Worm (Caenorhabditis elegans) whole organism, midembryonic: ENCODE data around the gene Y25C1A.7.

ENCODE experiments used
- T22C8.4 ChIP-seq: fragments of 200-800 bp; sonication (Bioruptor generic); IDR thresholded peaks from 2 replicates; pipeline ENCODE4 v1.3.6; 2022; ENCODE audit warnings: missing genetic modification characterization, missing compliant biosample characterization
- cog-1 ChIP-seq: sonication (generic microtip); optimal IDR thresholded peaks from 2 replicates; lab custom pipeline; 2016; ENCODE audit warnings: missing genetic modification characterization, missing compliant biosample characterization
- flt-1 ChIP-seq: fragments of 200-800 bp; sonication (Bioruptor generic); IDR thresholded peaks from 2 replicates; pipeline ENCODE4 v1.3.6; 2022; ENCODE audit warnings: missing genetic modification characterization, missing compliant biosample characterization
- klf-2 ChIP-seq: fragments of 200-800 bp; sonication (Bioruptor generic); conservative IDR thresholded peaks from 2 replicates; pipeline ENCODE4 v1.3.6; 2022; ENCODE audit warnings: missing genetic modification reagents, missing genetic modification characterization, missing compliant biosample characterization
- med-1 ChIP-seq: sonication (generic microtip); optimal IDR thresholded peaks from 2 replicates; lab custom pipeline; 2017; ENCODE audit warnings: missing genetic modification characterization, mild to moderate bottlenecking, missing compliant biosample characterization, antibody characterized with exemption, missing genetic modification reagents; ENCODE audit not compliant: insufficient read depth
- ref-1 ChIP-seq: fragments of 200-800 bp; sonication (Bioruptor generic); conservative IDR thresholded peaks from 2 replicates; pipeline ENCODE4 v1.3.6; 2022; ENCODE audit warnings: missing genetic modification reagents, missing genetic modification characterization, missing compliant biosample characterization
- tab-1 ChIP-seq: fragments of 200-800 bp; sonication (Bioruptor generic); IDR thresholded peaks from 2 replicates; pipeline ENCODE4 v1.3.6; 2022; ENCODE audit warnings: missing genetic modification characterization, missing compliant biosample characterization
- ztf-23 ChIP-seq: fragments of 200-800 bp; sonication (Bioruptor generic); IDR thresholded peaks from 2 replicates; pipeline ENCODE4 v1.3.6; 2022; ENCODE audit warnings: missing genetic modification reagents, missing genetic modification characterization, missing compliant biosample characterization
- ztf-29 ChIP-seq: fragments of 200-800 bp; sonication (Bioruptor generic); IDR thresholded peaks from 2 replicates; pipeline ENCODE4 v1.3.6; 2022; ENCODE audit warnings: missing genetic modification reagents, missing genetic modification characterization, missing compliant biosample characterization

Y25C1A.7 gene

DNA sequence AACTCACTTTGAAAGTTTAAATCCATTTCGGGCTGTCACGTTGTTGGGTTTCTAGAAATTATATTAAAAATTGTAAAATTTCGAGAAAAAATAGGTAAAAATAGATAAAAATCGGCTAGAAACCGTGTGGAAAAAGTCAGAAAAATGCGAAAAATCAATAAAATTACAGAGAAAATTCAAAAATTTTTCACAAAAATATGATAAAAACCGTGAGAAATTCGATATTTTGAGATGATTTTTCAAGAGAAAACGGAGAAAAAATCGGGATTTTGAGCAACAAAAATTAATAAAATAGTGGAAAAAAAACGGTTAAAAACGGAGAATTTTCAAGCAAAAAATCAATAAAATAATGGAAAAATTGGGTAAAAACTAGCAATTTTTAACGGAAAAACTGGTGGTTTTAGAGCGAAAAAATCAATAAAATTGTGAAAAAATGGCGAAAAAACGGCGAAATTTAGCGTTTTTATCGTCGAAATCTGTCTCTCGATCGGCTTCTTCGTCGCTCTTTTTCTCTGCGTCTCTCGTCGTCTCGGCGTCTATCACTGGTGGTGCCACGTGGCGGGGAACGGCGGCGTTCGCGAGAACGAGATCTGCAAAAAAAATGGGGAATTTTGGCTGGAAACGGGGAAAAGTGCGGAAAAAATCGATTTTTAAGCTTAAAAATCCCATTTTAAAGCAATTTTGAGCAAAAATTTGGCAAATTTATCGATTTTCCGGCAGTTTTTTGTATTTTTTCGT lies at the start of gene Y25C1A.7:
TSS of gene Y25C1A.7 (minus strand) at position 51 of the 738 bp plus-strand sequence.
- TF ChIP-seq ztf-29 (GFP tag; lab: Robert Waterston, UW) (peak; percentile 13; the same call in 1 of the 2 replicates), med-1 (GFP tag; lab: Kevin White, UChicago) (no peak), T22C8.4 (GFP tag; lab: Robert Waterston, UW) (0 out of 2 replicates have a peak, but pooled peaks have one; percentile 15)

DNA sequence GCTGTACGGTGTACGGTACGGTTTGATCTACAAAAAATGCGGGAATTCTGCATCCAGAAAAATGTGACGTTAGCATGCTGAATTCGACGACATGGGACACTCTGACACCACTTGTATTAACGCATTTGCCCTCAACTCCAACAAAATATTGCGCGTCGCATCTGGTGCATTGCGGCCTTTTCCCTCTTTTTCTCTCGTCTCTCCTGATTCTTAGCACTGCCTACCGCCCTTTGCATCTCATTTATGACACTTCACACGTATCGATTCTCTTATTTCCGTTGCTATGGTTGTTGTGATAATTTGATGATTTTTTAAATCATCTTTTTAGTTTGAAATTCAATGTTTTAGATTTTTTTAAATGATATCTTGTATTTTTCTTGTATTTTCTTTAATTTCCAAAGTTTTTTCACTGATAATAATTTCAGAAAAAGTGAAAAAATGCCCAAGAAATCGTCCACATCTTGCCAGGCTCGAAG lies 48.1 kb upstream of the Y25C1A.7 start, which contains the start of gene T10D4.6:
TSS of gene T10D4.6 (plus strand) at position 426 of the 476 bp plus-strand sequence.
- TF ChIP-seq flt-1 (GFP tag; lab: Robert Waterston, UW) = no peak
- TF ChIP-seq cog-1 (tag; lab: Kevin White, UChicago) = peak; percentile 15
- peak; percentile 53 for TF ChIP-seq T22C8.4 (GFP tag; lab: Robert Waterston, UW)

DNA sequence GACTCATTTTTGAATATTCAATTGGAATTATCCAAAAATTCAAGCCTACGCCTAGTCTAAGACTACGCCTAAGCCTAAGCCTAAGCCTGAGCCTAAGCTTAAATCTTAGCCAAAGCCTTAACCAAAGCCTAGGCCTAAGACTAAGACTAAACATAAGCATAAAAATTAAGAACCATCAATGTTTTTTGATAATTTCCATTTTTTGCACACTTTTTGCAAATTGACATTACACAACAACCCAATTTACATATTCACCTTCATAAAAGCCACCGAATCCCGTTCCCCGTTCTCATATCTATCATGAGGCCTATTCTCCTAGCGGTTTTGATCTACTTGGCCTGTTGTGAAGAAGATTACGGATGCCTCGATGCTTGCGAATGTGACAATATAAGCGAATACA lies 46.6 kb upstream of the Y25C1A.7 start, which contains the start of gene T10D4.7:
TSS of gene T10D4.7 (plus strand) at position 301 of the 400 bp plus-strand sequence.
- no peak for TF ChIP-seq ztf-23 (GFP tag; lab: Robert Waterston, UW)
- no peak for TF ChIP-seq tab-1
- TF ChIP-seq ref-1 (GFP tag; lab: Robert Waterston, UW) = no peak
- TF ChIP-seq flt-1 (GFP tag; lab: Robert Waterston, UW) = no peak
- no peak for TF ChIP-seq klf-2 (GFP tag; lab: Robert Waterston, UW)
- TF ChIP-seq ztf-29 (GFP tag; lab: Robert Waterston, UW) = no peak
- no peak for TF ChIP-seq cog-1 (tag; lab: Kevin White, UChicago)

DNA sequence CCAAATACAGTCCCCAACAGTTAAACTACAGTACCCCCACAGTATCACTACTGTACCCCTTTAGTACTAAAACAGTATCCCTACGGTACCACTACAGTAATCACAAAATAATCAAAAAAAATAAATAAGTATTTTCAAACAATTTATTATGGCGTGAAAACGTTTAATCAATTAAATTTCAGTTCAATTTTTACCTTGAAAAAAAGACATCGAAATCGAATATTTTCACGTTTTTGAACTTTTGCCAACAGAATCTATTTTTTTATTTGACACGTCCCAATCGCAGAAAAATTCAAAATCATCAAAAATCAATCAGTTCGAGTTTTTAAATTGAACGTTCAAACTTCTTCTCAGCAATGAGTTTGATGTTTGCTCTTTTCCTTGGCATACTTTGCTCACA lies 43.1 kb upstream of the Y25C1A.7 start, which contains the start of gene clec-123:
TSS of gene clec-123 (plus strand) at position 301 of the 400 bp plus-strand sequence.
- no peak for TF ChIP-seq cog-1 (tag; lab: Kevin White, UChicago)
- TF ChIP-seq T22C8.4 (GFP tag; lab: Robert Waterston, UW) = no peak
- TF ChIP-seq ztf-29 (GFP tag; lab: Robert Waterston, UW) = no peak
- no peak for TF ChIP-seq klf-2 (GFP tag; lab: Robert Waterston, UW)
- TF ChIP-seq ref-1 (GFP tag; lab: Robert Waterston, UW) = no peak
- no peak for TF ChIP-seq tab-1
- TF ChIP-seq flt-1 (GFP tag; lab: Robert Waterston, UW) = no peak
- no peak for TF ChIP-seq med-1 (GFP tag; lab: Kevin White, UChicago)
- TF ChIP-seq ztf-23 (GFP tag; lab: Robert Waterston, UW) = no peak

DNA sequence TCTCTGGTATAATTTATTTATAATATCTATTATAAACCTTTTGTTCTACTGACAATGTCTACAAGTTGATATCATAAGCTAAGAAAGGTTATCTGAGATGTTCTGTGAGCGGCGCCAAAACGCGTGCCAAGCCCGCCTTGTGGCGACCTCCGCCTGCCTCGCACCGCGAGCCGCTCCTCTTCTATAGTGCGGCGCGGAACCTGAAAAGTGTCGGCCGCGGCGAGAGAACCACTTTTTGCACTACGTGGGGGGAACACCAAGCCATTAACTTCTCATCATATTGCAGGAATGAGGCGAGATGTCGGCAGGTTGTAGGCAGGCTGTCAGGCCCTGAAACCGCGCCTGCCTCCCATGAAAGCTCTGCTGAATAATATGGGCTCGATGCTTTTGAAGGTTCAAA lies 42.4 kb upstream of the Y25C1A.7 start:
- TF ChIP-seq ztf-23 (GFP tag; lab: Robert Waterston, UW) = no peak
- TF ChIP-seq tab-1 = 0 out of 2 replicates have a peak, but pooled peaks have one; percentile 14
- TF ChIP-seq med-1 (GFP tag; lab: Kevin White, UChicago) = no peak
- no peak for TF ChIP-seq cog-1 (tag; lab: Kevin White, UChicago)

DNA sequence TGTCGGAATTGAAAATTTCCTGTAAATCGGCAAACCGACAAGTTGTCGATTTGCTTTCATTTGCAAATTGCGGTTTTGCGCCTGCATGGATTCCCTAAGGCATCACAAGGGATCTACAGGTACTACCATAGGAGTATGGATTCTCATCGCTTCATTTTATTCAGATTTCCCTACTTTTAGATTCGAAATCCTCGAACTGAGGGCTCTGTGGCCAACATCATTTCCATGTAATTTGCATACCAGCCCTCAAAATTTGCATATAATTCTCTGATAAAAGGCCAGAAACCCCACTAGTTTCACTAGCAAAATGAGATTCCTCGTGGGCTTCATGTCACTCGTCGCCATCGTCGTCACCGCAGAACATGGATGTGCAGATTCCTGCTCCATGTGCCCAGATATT lies 41.5 kb upstream of the Y25C1A.7 start, which contains the start of gene Y25C1A.2:
TSS of gene Y25C1A.2 (plus strand) at position 301 of the 400 bp plus-strand sequence.
- TF ChIP-seq ztf-23 (GFP tag; lab: Robert Waterston, UW) (no peak), ref-1 (GFP tag; lab: Robert Waterston, UW) (no peak), klf-2 (GFP tag; lab: Robert Waterston, UW) (no peak), flt-1 (GFP tag; lab: Robert Waterston, UW) (no peak), tab-1 (no peak), T22C8.4 (GFP tag; lab: Robert Waterston, UW) (no peak), ztf-29 (GFP tag; lab: Robert Waterston, UW) (no peak), med-1 (GFP tag; lab: Kevin White, UChicago) (no peak), cog-1 (tag; lab: Kevin White, UChicago) (no peak)

DNA sequence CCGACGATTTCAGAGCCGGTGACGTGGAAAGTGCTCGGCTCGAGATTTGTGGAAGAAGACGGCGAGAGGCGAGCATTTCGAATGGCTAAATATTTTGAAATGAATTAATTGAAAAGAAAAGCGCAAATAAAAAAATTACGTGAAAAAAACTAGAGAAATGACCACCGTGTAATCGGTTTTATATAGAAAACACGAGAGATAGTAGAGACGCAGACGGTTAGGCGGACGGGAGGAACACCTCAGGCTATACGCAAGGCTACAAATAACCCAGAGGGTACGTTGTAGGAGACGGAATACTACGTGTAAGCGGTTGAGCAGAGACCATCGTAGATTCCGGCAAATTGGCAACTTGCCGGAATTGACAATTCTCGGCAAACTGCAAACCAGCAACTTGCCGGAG lies 40.3 kb upstream of the Y25C1A.7 start, which contains the start of gene Y25C1A.13:
TSS of gene Y25C1A.13 (minus strand) at position 101 of the 400 bp plus-strand sequence.
- TF ChIP-seq ztf-23 (GFP tag; lab: Robert Waterston, UW) (no peak), ref-1 (GFP tag; lab: Robert Waterston, UW) (no peak), cog-1 (tag; lab: Kevin White, UChicago) (no peak), T22C8.4 (GFP tag; lab: Robert Waterston, UW) (no peak), ztf-29 (GFP tag; lab: Robert Waterston, UW) (no peak), med-1 (GFP tag; lab: Kevin White, UChicago) (no peak), klf-2 (GFP tag; lab: Robert Waterston, UW) (no peak), tab-1 (no peak), flt-1 (GFP tag; lab: Robert Waterston, UW) (no peak)

DNA sequence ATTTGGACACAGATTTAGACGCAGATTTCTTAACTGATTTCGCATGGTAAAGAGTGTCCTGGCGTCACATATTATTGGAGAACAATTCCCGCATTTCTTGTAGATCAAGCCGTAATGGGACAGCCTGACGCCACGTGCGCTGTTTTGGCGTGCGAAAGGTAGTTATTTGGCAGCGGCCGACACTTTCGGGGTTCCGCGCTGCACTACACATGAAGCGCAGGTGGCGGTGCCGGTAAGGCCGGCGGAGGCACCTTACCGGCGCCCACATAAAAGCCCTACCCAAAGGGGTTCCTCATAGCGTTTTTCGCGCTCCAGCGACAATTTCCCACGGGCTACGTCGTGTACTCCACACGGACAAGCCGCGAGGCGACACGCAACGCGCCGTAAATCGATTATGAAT lies 39.2 kb upstream of the Y25C1A.7 start:
- TF ChIP-seq flt-1 (GFP tag; lab: Robert Waterston, UW) = no peak
- no peak for TF ChIP-seq ztf-29 (GFP tag; lab: Robert Waterston, UW)
- TF ChIP-seq tab-1 = no peak
- no peak for TF ChIP-seq klf-2 (GFP tag; lab: Robert Waterston, UW)
- TF ChIP-seq ztf-23 (GFP tag; lab: Robert Waterston, UW) = no peak
- TF ChIP-seq ref-1 (GFP tag; lab: Robert Waterston, UW) = no peak
- TF ChIP-seq cog-1 (tag; lab: Kevin White, UChicago) = no peak

DNA sequence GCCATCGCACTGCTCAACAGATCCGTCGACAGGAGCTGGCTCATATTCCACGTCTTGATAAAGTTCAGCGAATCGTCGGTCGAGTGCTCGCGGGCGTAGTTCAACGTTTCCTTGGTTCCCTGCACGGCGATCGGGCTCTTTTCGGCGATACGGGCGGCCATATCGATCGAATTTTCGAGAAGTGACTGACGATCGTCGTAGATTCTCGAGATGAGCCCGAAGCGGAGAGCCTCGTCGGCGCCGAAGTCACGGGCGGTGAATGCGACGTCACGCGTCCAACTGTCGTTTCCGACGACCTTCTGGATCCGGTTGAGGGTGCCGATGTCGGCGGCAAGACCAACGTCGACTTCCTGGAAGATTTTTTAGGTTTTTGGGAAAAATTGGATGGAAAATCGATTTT lies 38.7 kb upstream of the Y25C1A.7 start:
- TF ChIP-seq flt-1 (GFP tag; lab: Robert Waterston, UW) (no peak), cog-1 (tag; lab: Kevin White, UChicago) (no peak), klf-2 (GFP tag; lab: Robert Waterston, UW) (no peak), ref-1 (GFP tag; lab: Robert Waterston, UW) (no peak), med-1 (GFP tag; lab: Kevin White, UChicago) (no peak), T22C8.4 (GFP tag; lab: Robert Waterston, UW) (no peak), ztf-23 (GFP tag; lab: Robert Waterston, UW) (no peak), tab-1 (no peak), ztf-29 (GFP tag; lab: Robert Waterston, UW) (no peak)
